Fruit fly (Drosophila melanogaster) whole organism: Measurements from ENCODE around the gene brat.

Experiments
- CG8478 ChIP-seq: fragments of >200 bp; optimal IDR thresholded peaks from 2 replicates; lab custom pipeline; 2018; ENCODE audit warnings: inconsistent platforms
- Dll ChIP-seq: fragments of >200 bp; optimal IDR thresholded peaks from 2 replicates; lab custom pipeline; 2017
- EcR ChIP-seq, 2 experiments: fragments of >200 bp; optimal IDR thresholded peaks; 2 replicates each; lab custom pipeline; 2017; ENCODE audit warnings: missing biosample characterization in 2 of 2, missing genetic modification characterization in 2 of 2, missing genetic modification reagents in 2 of 2
- pan ChIP-seq: fragments of >200 bp; optimal IDR thresholded peaks from 2 replicates; lab custom pipeline; 2017
- usp ChIP-seq: fragments of >200 bp; optimal IDR thresholded peaks from 2 replicates; lab custom pipeline; 2017; ENCODE audit warnings: missing biosample characterization, missing genetic modification characterization, mixed read lengths

DNA sequence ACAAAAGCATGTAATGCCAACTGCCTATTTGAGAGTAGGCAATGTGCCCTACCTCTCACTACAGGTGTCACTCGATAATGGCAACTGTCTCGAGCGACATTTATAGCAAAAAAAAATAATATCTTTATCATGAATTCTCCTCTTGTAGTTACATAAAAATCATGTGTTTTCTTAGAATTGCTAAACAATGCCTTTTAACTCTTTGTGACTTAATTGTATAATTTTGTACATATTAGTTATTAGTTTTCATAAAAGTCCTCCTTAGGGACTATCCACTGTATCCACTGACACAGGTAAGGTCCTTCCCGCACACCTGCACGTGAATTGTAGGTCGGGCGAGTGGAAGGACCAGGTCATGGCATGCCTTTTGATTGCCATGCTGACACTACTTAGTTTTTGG lies 75.3 kb downstream of the brat start:
- TF ChIP-seq usp (GFP tag; lab: Kevin White, UChicago), result no peak
- TF ChIP-seq CG8478 (lab: Kevin White, UChicago), result no peak
- TF ChIP-seq EcR (GFP tag; optimal IDR thresholded peaks at IDR 0.05; lab: Kevin White, UChicago), result no peak
- no peak for TF ChIP-seq pan
- no peak for TF ChIP-seq Dll (lab: Kevin White, UChicago)
